Fruit fly (Drosophila melanogaster) whole organism, embryonic: ENCODE results near the gene CG42553.

Source experiments
- Ada2b ChIP-seq: fragments of 200-800 bp; sonication (Bioruptor generic); IDR thresholded peaks from 2 replicates; pipeline ENCODE4 v1.3.6; 2022; ENCODE audit warnings: missing biosample characterization, missing genetic modification characterization
- CG11085 ChIP-seq: fragments of 200-800 bp; sonication (Bioruptor generic); IDR thresholded peaks from 2 replicates; pipeline ENCODE4 v1.3.6; 2022; ENCODE audit warnings: missing biosample characterization, missing genetic modification characterization
- CG11398 ChIP-seq: fragments of 200-800 bp; sonication (Bioruptor generic); optimal IDR thresholded peaks from 2 replicates; lab custom pipeline; 2016; ENCODE audit warnings: missing biosample characterization, missing genetic modification characterization
- CG11723 ChIP-seq: fragments of 200-800 bp; sonication (Bioruptor generic); optimal IDR thresholded peaks from 2 replicates; lab custom pipeline; 2017; ENCODE audit warnings: missing biosample characterization, mild to moderate bottlenecking, missing genetic modification characterization
- CG1233 ChIP-seq: fragments of 200-800 bp; sonication (Bioruptor generic); optimal IDR thresholded peaks from 4 replicates; lab custom pipeline; 2018; ENCODE audit warnings: missing biosample characterization, mild to moderate bottlenecking, missing genetic modification characterization
- CG13624 ChIP-seq: fragments of 200-800 bp; sonication (Bioruptor generic); optimal IDR thresholded peaks from 2 replicates; lab custom pipeline; 2016; ENCODE audit warnings: missing biosample characterization, missing genetic modification characterization
- CG15514 ChIP-seq: fragments of 200-800 bp; sonication (Bioruptor generic); optimal IDR thresholded peaks from 3 replicates; lab custom pipeline; 2017; ENCODE audit warnings: missing biosample characterization, missing genetic modification characterization, mild to moderate bottlenecking, moderate library complexity, missing genetic modification reagents
- CG1647 ChIP-seq: fragments of 200-800 bp; sonication (Bioruptor generic); optimal IDR thresholded peaks from 3 replicates; lab custom pipeline; 2016; ENCODE audit warnings: missing biosample characterization, missing genetic modification characterization
- CG2712 ChIP-seq: fragments of 200-800 bp; optimal IDR thresholded peaks from 3 replicates; lab custom pipeline; 2019; ENCODE audit warnings: missing biosample characterization, mild to moderate bottlenecking, missing genetic modification characterization, moderate library complexity
- CG32532 ChIP-seq: fragments of 200-800 bp; sonication (Bioruptor generic); IDR thresholded peaks from 2 replicates; pipeline ENCODE4 v1.3.6; 2022; ENCODE audit warnings: missing biosample characterization, missing genetic modification characterization
- CG32767 ChIP-seq: fragments of 200-800 bp; sonication (Bioruptor generic); IDR thresholded peaks from 2 replicates; pipeline ENCODE4 v1.3.6; 2022; ENCODE audit warnings: missing biosample characterization, missing genetic modification characterization
- CG33213 ChIP-seq: fragments of 200-800 bp; sonication (Bioruptor generic); optimal IDR thresholded peaks from 3 replicates; lab custom pipeline; 2016; ENCODE audit warnings: missing biosample characterization, missing genetic modification characterization
- CG3726 ChIP-seq: fragments of 200-800 bp; sonication (Bioruptor generic); IDR thresholded peaks from 3 replicates; pipeline ENCODE4, ENCODE4 v1.3.6; 2022; ENCODE audit warnings: missing biosample characterization, missing genetic modification characterization
- CG4424 ChIP-seq: fragments of 200-800 bp; sonication (Bioruptor generic); optimal IDR thresholded peaks from 3 replicates; lab custom pipeline; 2016; ENCODE audit warnings: missing biosample characterization, missing genetic modification characterization
- CG5953 ChIP-seq: fragments of 200-800 bp; sonication (Bioruptor generic); IDR thresholded peaks from 2 replicates; pipeline ENCODE4 v1.3.6; 2022; ENCODE audit warnings: missing biosample characterization, missing genetic modification characterization
- CG6175 ChIP-seq: fragments of 200-800 bp; sonication (Bioruptor generic); IDR thresholded peaks from 3 replicates; pipeline ENCODE4 v1.3.6; 2022; ENCODE audit warnings: missing biosample characterization, missing genetic modification characterization
- CG6765 ChIP-seq: fragments of 200-800 bp; sonication (Bioruptor generic); optimal IDR thresholded peaks from 3 replicates; lab custom pipeline; 2017; ENCODE audit warnings: missing biosample characterization, mild to moderate bottlenecking, missing genetic modification characterization
- CG9727 ChIP-seq: fragments of 200-800 bp; sonication (Bioruptor generic); optimal IDR thresholded peaks from 3 replicates; lab custom pipeline; 2017; ENCODE audit warnings: missing biosample characterization, mild to moderate bottlenecking, missing genetic modification characterization
- CG9817 ChIP-seq: fragments of 200-800 bp; sonication (Bioruptor generic); optimal IDR thresholded peaks from 2 replicates; lab custom pipeline; 2018; ENCODE audit warnings: missing biosample characterization, mild to moderate bottlenecking, missing genetic modification characterization, moderate library complexity
- D19B ChIP-seq: fragments of 200-800 bp; sonication (Bioruptor generic); optimal IDR thresholded peaks from 2 replicates; lab custom pipeline; 2017; ENCODE audit warnings: missing biosample characterization, mild to moderate bottlenecking, missing genetic modification characterization
- Deaf1 ChIP-seq: fragments of 200-800 bp; optimal IDR thresholded peaks from 3 replicates; lab custom pipeline; 2019; ENCODE audit warnings: missing biosample characterization, mild to moderate bottlenecking, missing genetic modification characterization, moderate library complexity
- Ets65A ChIP-seq: fragments of 200-800 bp; sonication (Bioruptor generic); peaks from one replicate; lab custom pipeline; 2016; ENCODE audit warnings: missing biosample characterization, missing genetic modification characterization
- Hr78 ChIP-seq, 2 experiments: fragments of 200-800 bp in 1 of 2; fragments of >200 bp in 1 of 2; sonication (Bioruptor generic) in 1 of 2; optimal IDR thresholded peaks; 2 replicates each; lab custom pipeline; 2017 to 2019; ENCODE audit warnings: missing biosample characterization in 2 of 2, missing genetic modification characterization in 2 of 2, mild to moderate bottlenecking in 1 of 2, moderate library complexity in 1 of 2
- Hsf ChIP-seq: fragments of 200-800 bp; sonication (Bioruptor generic); optimal IDR thresholded peaks from 3 replicates; lab custom pipeline; 2016; ENCODE audit warnings: missing biosample characterization, missing genetic modification characterization
- Mrtf ChIP-seq: fragments of 200-800 bp; sonication (Bioruptor generic); IDR thresholded peaks from 3 replicates; pipeline ENCODE4 v1.3.6; 2022; ENCODE audit warnings: missing biosample characterization, missing genetic modification characterization
- NfI ChIP-seq: fragments of 200-800 bp; sonication (Bioruptor generic); optimal IDR thresholded peaks from 3 replicates; lab custom pipeline; 2018; ENCODE audit warnings: missing biosample characterization, mild to moderate bottlenecking, missing genetic modification characterization, moderate library complexity
- PHDP ChIP-seq: fragments of 200-800 bp; sonication (Bioruptor generic); optimal IDR thresholded peaks from 3 replicates; lab custom pipeline; 2018; ENCODE audit warnings: missing biosample characterization, mild to moderate bottlenecking, missing genetic modification characterization, moderate library complexity
- TFAM ChIP-seq: fragments of 200-800 bp; sonication (Bioruptor generic); optimal IDR thresholded peaks from 2 replicates; lab custom pipeline; 2017; ENCODE audit warnings: missing biosample characterization, missing genetic modification characterization, inconsistent platforms
- amos ChIP-seq: fragments of 200-800 bp; sonication (Bioruptor generic); IDR thresholded peaks from 2 replicates; pipeline ENCODE4 v1.3.6; 2022; ENCODE audit warnings: missing biosample characterization, missing genetic modification characterization; ENCODE audit not compliant: partially characterized antibody
- ato ChIP-seq: fragments of 200-800 bp; sonication (Bioruptor generic); IDR thresholded peaks from 2 replicates; pipeline ENCODE4 v1.3.6; 2022; ENCODE audit warnings: missing biosample characterization, missing genetic modification characterization; ENCODE audit not compliant: partially characterized antibody
- bowl ChIP-seq: fragments of 200-800 bp; sonication (Bioruptor generic); IDR thresholded peaks from 2 replicates; pipeline ENCODE4 v1.3.6; 2022; ENCODE audit warnings: missing biosample characterization, missing genetic modification characterization
- cad ChIP-seq: fragments of >200 bp; optimal IDR thresholded peaks from 2 replicates; lab custom pipeline; 2017; ENCODE audit warnings: missing biosample characterization, missing genetic modification characterization
- dpn ChIP-seq, 2 experiments: fragments of 200-800 bp; sonication (Bioruptor generic); optimal IDR thresholded peaks; 3 replicates each; lab custom pipeline; 2016; ENCODE audit warnings: missing biosample characterization in 2 of 2, missing genetic modification characterization in 2 of 2
- en ChIP-seq: fragments of 200-800 bp; sonication (Bioruptor generic); optimal IDR thresholded peaks from 2 replicates; lab custom pipeline; 2016; ENCODE audit warnings: missing biosample characterization, missing genetic modification characterization
- fd64A ChIP-seq: fragments of 200-800 bp; sonication (Bioruptor generic); optimal IDR thresholded peaks from 3 replicates; lab custom pipeline; 2018; ENCODE audit warnings: missing biosample characterization, mild to moderate bottlenecking, missing genetic modification characterization
- grn ChIP-seq: fragments of 200-800 bp; sonication (Bioruptor generic); optimal IDR thresholded peaks from 3 replicates; lab custom pipeline; 2017; ENCODE audit warnings: missing biosample characterization, missing genetic modification characterization
- h ChIP-seq: fragments of >200 bp; optimal IDR thresholded peaks from 2 replicates; lab custom pipeline; 2017
- klu ChIP-seq: fragments of 200-800 bp; sonication (Bioruptor generic); IDR thresholded peaks from 2 replicates; pipeline ENCODE4 v1.3.6; 2022; ENCODE audit warnings: missing biosample characterization, missing genetic modification characterization
- nmo ChIP-seq: fragments of 200-800 bp; sonication (Bioruptor generic); optimal IDR thresholded peaks from 2 replicates; lab custom pipeline; 2018; ENCODE audit warnings: missing biosample characterization, mild to moderate bottlenecking, missing genetic modification characterization, moderate library complexity
- pho ChIP-seq: fragments of 200-800 bp; sonication (Bioruptor generic); optimal IDR thresholded peaks from 2 replicates; lab custom pipeline; 2016; ENCODE audit warnings: missing biosample characterization, missing genetic modification characterization
- pita ChIP-seq: fragments of 200-800 bp; sonication (Bioruptor generic); optimal IDR thresholded peaks from 2 replicates; lab custom pipeline; 2017; ENCODE audit warnings: missing biosample characterization, mild to moderate bottlenecking, missing genetic modification characterization
- pzg ChIP-seq: fragments of 200-800 bp; sonication (Bioruptor generic); optimal IDR thresholded peaks from 3 replicates; lab custom pipeline; 2018; ENCODE audit warnings: missing biosample characterization, mild to moderate bottlenecking, missing genetic modification characterization, moderate library complexity
- salm ChIP-seq: fragments of 200-800 bp; sonication (Bioruptor generic); optimal IDR thresholded peaks from 2 replicates; lab custom pipeline; 2018; ENCODE audit warnings: missing biosample characterization, mild to moderate bottlenecking, missing genetic modification characterization
- sens ChIP-seq: fragments of 200-800 bp; sonication (Bioruptor generic); peaks from one replicate; lab custom pipeline; 2016; ENCODE audit warnings: missing biosample characterization, missing genetic modification characterization
- sim ChIP-seq: fragments of 200-800 bp; sonication (Bioruptor generic); IDR thresholded peaks from 2 replicates; pipeline ENCODE4 v1.3.6; 2022; ENCODE audit warnings: missing biosample characterization, missing genetic modification characterization
- slbo ChIP-seq: fragments of 200-800 bp; sonication (Bioruptor generic); IDR thresholded peaks from 2 replicates; pipeline ENCODE4 v1.3.6; 2022; ENCODE audit warnings: missing biosample characterization, missing genetic modification characterization
- tin ChIP-seq: fragments of 200-800 bp; sonication (Bioruptor generic); optimal IDR thresholded peaks from 3 replicates; lab custom pipeline; 2016; ENCODE audit warnings: missing biosample characterization, missing genetic modification characterization
- unpg ChIP-seq: fragments of 200-800 bp; sonication (Bioruptor generic); optimal IDR thresholded peaks from 3 replicates; lab custom pipeline; 2018; ENCODE audit warnings: missing biosample characterization, mild to moderate bottlenecking, missing genetic modification characterization, moderate library complexity
- wor ChIP-seq: fragments of 200-800 bp; sonication (Bioruptor generic); IDR thresholded peaks from 2 replicates; pipeline ENCODE4 v1.3.6; 2022; ENCODE audit warnings: missing biosample characterization, missing genetic modification characterization
- zfh1 ChIP-seq: fragments of 200-800 bp; sonication (Bioruptor generic); IDR thresholded peaks from 3 replicates; pipeline ENCODE4 v1.3.6; 2022; ENCODE audit warnings: missing biosample characterization, missing genetic modification characterization

The CG42553 gene

dm6 chr3L:799837-800513 is 33.9 kb upstream of the CG42553 start (continued):
- TF ChIP-seq en (no peak), Deaf1 (peak; percentile 12), CG11085 (GFP tag; lab: Robert Waterston, UW) (0 out of 2 replicates have a peak, but pooled peaks have one; percentile 24), CG32767 (GFP tag; lab: Robert Waterston, UW) (0 out of 2 replicates have a peak, but pooled peaks have one; percentile 36), pho (GFP tag; lab: Kevin White, UChicago) (no peak), PHDP (peak; percentile 28), Hsf (GFP tag; lab: Kevin White, UChicago) (no peak), CG15514 (GFP tag; lab: Kevin White, UChicago) (no peak), sim (GFP tag; lab: Robert Waterston, UW) (0 out of 2 replicates have a peak, but pooled peaks have one; percentile 6), salm (tag; lab: Kevin White, UChicago) (no peak), CG3726 (0 out of 3 replicates have a peak, but pooled peaks have one; percentile 44), grn (GFP tag; lab: Kevin White, UChicago) (no peak), TFAM (GFP tag; lab: Kevin White, UChicago) (no peak), h (lab: Kevin White, UChicago) (no peak), CG6175 (GFP tag; lab: Robert Waterston, UW) (no peak), CG11723 (no peak), CG6765 (GFP tag; lab: Kevin White, UChicago) (no peak), CG4424 (GFP tag; lab: Kevin White, UChicago) (peak; percentile 31), Ets65A (GFP tag; lab: Kevin White, UChicago) (peak; percentile 22), CG1647 (GFP tag; lab: Kevin White, UChicago) (no peak), NfI (GFP tag; lab: Kevin White, UChicago) (no peak), CG11398 (GFP tag; lab: Kevin White, UChicago) (no peak), pzg (GFP tag; lab: Kevin White, UChicago) (no peak), nmo (GFP tag; lab: Kevin White, UChicago) (peak; percentile 48), fd64A (GFP tag; lab: Kevin White, UChicago) (peak; percentile 41), CG1233 (GFP tag; lab: Kevin White, UChicago) (no peak), slbo (GFP tag; lab: Robert Waterston, UW) (0 out of 2 replicates have a peak, but pooled peaks have one; percentile 7), ato (GFP tag; lab: Robert Waterston, UW) (no peak), wor (GFP tag; lab: Robert Waterston, UW) (peak; percentile 47; the same call in 1 of the 2 replicates), CG9727 (GFP tag; lab: Kevin White, UChicago) (peak; percentile 15), CG13624 (no peak), Ada2b (GFP tag; lab: Robert Waterston, UW) (peak; percentile 49; the same call in 1 of the 2 replicates), Mrtf (GFP tag; lab: Robert Waterston, UW) (0 out of 3 replicates have a peak, but pooled peaks have one; percentile 39), pita (no peak), zfh1 (GFP tag; lab: Robert Waterston, UW) (peak; percentile 72; the same call in 2 of the 3 replicates), amos (GFP tag; lab: Robert Waterston, UW) (no peak), CG33213 (GFP tag; lab: Kevin White, UChicago) (no peak), CG9817 (tag; lab: Kevin White, UChicago) (no peak), klu (GFP tag; lab: Robert Waterston, UW) (no peak), unpg (peak; percentile 56), tin (GFP tag; lab: Kevin White, UChicago) (no peak), CG5953 (GFP tag; lab: Robert Waterston, UW) (0 out of 2 replicates have a peak, but pooled peaks have one; percentile 23), Hr78 (GFP tag; optimal IDR thresholded peaks at IDR 0.05; lab: Kevin White, UChicago) (no peak), sens (GFP tag; lab: Kevin White, UChicago) (peak; percentile 92), bowl (GFP tag; lab: Robert Waterston, UW) (no peak), D19B (no peak), cad (no peak), CG2712 (tag; lab: Kevin White, UChicago) (peak; percentile 61), CG32532 (no peak), dpn (GFP tag; optimal IDR thresholded peaks at IDR 0.05; lab: Kevin White, UChicago) (peak in 1 of 2 experiments; percentile 11)
